Worm (Caenorhabditis elegans) whole organism, L2 larva: ENCODE results near the gene phdh-1.
A peak's percentile ranks its signal among the peaks of the same experiment; 100 is the strongest.

Experiments used
- C34F6.9 ChIP-seq: fragments of 150-350 bp; optimal IDR thresholded peaks from 2 replicates; lab custom pipeline; 2014; ENCODE audit warnings: missing biosample characterization, missing genetic modification characterization
- F13H6.1 ChIP-seq: sonication (generic microtip); optimal IDR thresholded peaks from 2 replicates; lab custom pipeline; 2016; ENCODE audit warnings: missing genetic modification characterization, missing compliant biosample characterization
- R02D3.7 ChIP-seq: fragments of 150-350 bp; optimal IDR thresholded peaks from 2 replicates; lab custom pipeline; 2014; ENCODE audit warnings: missing biosample characterization, missing genetic modification characterization
- Y55F3AM.14 ChIP-seq: fragments of 200-800 bp; sonication (Bioruptor generic); optimal IDR thresholded peaks from 2 replicates; lab custom pipeline; 2018; ENCODE audit warnings: mild to moderate bottlenecking, missing genetic modification characterization, missing compliant biosample characterization
- ZK546.5 ChIP-seq: sonication (generic microtip); optimal IDR thresholded peaks from 2 replicates; lab custom pipeline; 2017; ENCODE audit warnings: missing biosample characterization, missing genetic modification characterization
- aly-2 ChIP-seq: fragments of 150-350 bp; optimal IDR thresholded peaks from 2 replicates; lab custom pipeline; 2014; ENCODE audit warnings: missing biosample characterization, missing genetic modification characterization
- ama-1 ChIP-seq: fragments of 150-350 bp; optimal IDR thresholded peaks from 2 replicates; lab custom pipeline; 2018; ENCODE audit warnings: inconsistent platforms
- blmp-1 ChIP-seq: sonication (generic microtip); optimal IDR thresholded peaks from 2 replicates; lab custom pipeline; 2017; ENCODE audit warnings: missing genetic modification characterization, mild to moderate bottlenecking, missing compliant biosample characterization, antibody characterized with exemption, moderate library complexity; ENCODE audit not compliant: insufficient read depth
- ceh-16 ChIP-seq: fragments of 150-350 bp; optimal IDR thresholded peaks from 2 replicates; lab custom pipeline; 2014; ENCODE audit warnings: missing biosample characterization, missing genetic modification characterization
- ceh-82 ChIP-seq: fragments of 150-350 bp; optimal IDR thresholded peaks from 2 replicates; lab custom pipeline; 2014; ENCODE audit warnings: missing biosample characterization, missing genetic modification characterization
- crh-2 ChIP-seq: sonication (generic microtip); optimal IDR thresholded peaks from 2 replicates; lab custom pipeline; 2017; ENCODE audit warnings: missing biosample characterization, missing genetic modification characterization
- dmd-4 ChIP-seq: sonication (generic microtip); optimal IDR thresholded peaks from 2 replicates; lab custom pipeline; 2017; ENCODE audit warnings: missing biosample characterization, missing genetic modification characterization
- egl-27 ChIP-seq: sonication (generic microtip); optimal IDR thresholded peaks from 3 replicates; lab custom pipeline; 2017; ENCODE audit warnings: missing biosample characterization, missing genetic modification reagents, missing genetic modification characterization
- elt-1 ChIP-seq: fragments of 150-350 bp; optimal IDR thresholded peaks from 2 replicates; lab custom pipeline; 2014; ENCODE audit warnings: missing biosample characterization, missing genetic modification characterization
- elt-3 ChIP-seq: sonication (generic microtip); optimal IDR thresholded peaks from 2 replicates; lab custom pipeline; 2017; ENCODE audit warnings: missing biosample characterization, missing genetic modification characterization
- fos-1 ChIP-seq: fragments of 150-350 bp; optimal IDR thresholded peaks from 2 replicates; lab custom pipeline; 2014; ENCODE audit warnings: missing biosample characterization, missing genetic modification characterization
- gmeb-1 ChIP-seq: fragments of 150-350 bp; optimal IDR thresholded peaks from 2 replicates; lab custom pipeline; 2014; ENCODE audit warnings: missing biosample characterization, missing genetic modification characterization
- lin-11 ChIP-seq: fragments of 150-350 bp; sonication (generic microtip); optimal IDR thresholded peaks from 2 replicates; lab custom pipeline; 2014; ENCODE audit warnings: missing biosample characterization, missing genetic modification characterization, inconsistent platforms, mixed read lengths
- lin-13 ChIP-seq: fragments of 150-350 bp; optimal IDR thresholded peaks from 2 replicates; lab custom pipeline; 2014; ENCODE audit warnings: missing biosample characterization, missing genetic modification reagents, missing genetic modification characterization
- lin-39 ChIP-seq: fragments of 150-350 bp; optimal IDR thresholded peaks from 2 replicates; lab custom pipeline; 2014; ENCODE audit warnings: missing biosample characterization, missing genetic modification reagents, missing genetic modification characterization
- lsy-2 ChIP-seq, 2 experiments: fragments of 150-350 bp in 1 of 2; sonication (generic microtip) in 1 of 2; optimal IDR thresholded peaks; 2 replicates each; lab custom pipeline; 2014 to 2017; ENCODE audit warnings: missing biosample characterization in 2 of 2, missing genetic modification characterization in 2 of 2
- mab-5 ChIP-seq: fragments of 150-350 bp; optimal IDR thresholded peaks from 2 replicates; lab custom pipeline; 2014; ENCODE audit warnings: missing biosample characterization, missing genetic modification characterization
- mbf-1 ChIP-seq: sonication (generic microtip); optimal IDR thresholded peaks from 2 replicates; lab custom pipeline; 2017; ENCODE audit warnings: missing biosample characterization, missing genetic modification characterization
- mdl-1 ChIP-seq, 2 experiments: fragments of 150-350 bp in 1 of 2; sonication (generic microtip) in 1 of 2; optimal IDR thresholded peaks; 2 replicates each; lab custom pipeline; 2017; ENCODE audit warnings: missing biosample characterization in 2 of 2, missing genetic modification characterization in 2 of 2
- nhr-10 ChIP-seq: sonication (generic microtip); optimal IDR thresholded peaks from 2 replicates; lab custom pipeline; 2017; ENCODE audit warnings: missing biosample characterization, missing genetic modification characterization
- nhr-11 ChIP-seq: fragments of 150-350 bp; optimal IDR thresholded peaks from 2 replicates; lab custom pipeline; 2014; ENCODE audit warnings: missing biosample characterization, missing genetic modification characterization
- nhr-12 ChIP-seq: fragments of 150-350 bp; optimal IDR thresholded peaks from 2 replicates; lab custom pipeline; 2014; ENCODE audit warnings: missing biosample characterization, missing genetic modification characterization
- nhr-129 ChIP-seq: fragments of 150-350 bp; optimal IDR thresholded peaks from 2 replicates; lab custom pipeline; 2014; ENCODE audit warnings: missing biosample characterization, missing genetic modification characterization
- nhr-21 ChIP-seq: fragments of 150-350 bp; optimal IDR thresholded peaks from 2 replicates; lab custom pipeline; 2014; ENCODE audit warnings: missing biosample characterization, missing genetic modification characterization
- nhr-23 ChIP-seq: fragments of 150-350 bp; optimal IDR thresholded peaks from 2 replicates; lab custom pipeline; 2014; ENCODE audit warnings: missing biosample characterization, missing genetic modification reagents, missing genetic modification characterization
- nhr-237 ChIP-seq: fragments of 150-350 bp; optimal IDR thresholded peaks from 2 replicates; lab custom pipeline; 2014; ENCODE audit warnings: missing biosample characterization, missing genetic modification characterization
- nhr-25 ChIP-seq: fragments of 150-350 bp; sonication (generic microtip); optimal IDR thresholded peaks from 3 replicates; lab custom pipeline; 2014; ENCODE audit warnings: missing biosample characterization, missing genetic modification characterization
- nhr-77 ChIP-seq: fragments of 150-350 bp; optimal IDR thresholded peaks from 2 replicates; lab custom pipeline; 2014; ENCODE audit warnings: missing biosample characterization, missing genetic modification characterization
- peb-1 ChIP-seq: fragments of 150-350 bp; optimal IDR thresholded peaks from 2 replicates; lab custom pipeline; 2014; ENCODE audit warnings: missing biosample characterization, missing genetic modification characterization
- sem-4 ChIP-seq: fragments of 150-350 bp; optimal IDR thresholded peaks from 2 replicates; lab custom pipeline; 2014; ENCODE audit warnings: missing biosample characterization, missing genetic modification reagents, missing genetic modification characterization
- skn-1 ChIP-seq: sonication (generic microtip); optimal IDR thresholded peaks from 2 replicates; lab custom pipeline; 2017; ENCODE audit warnings: missing biosample characterization, missing genetic modification characterization
- sma-3 ChIP-seq: sonication (generic microtip); optimal IDR thresholded peaks from 2 replicates; lab custom pipeline; 2016; ENCODE audit warnings: missing genetic modification reagents, missing genetic modification characterization, missing compliant biosample characterization
- sma-9 ChIP-seq, 2 experiments: fragments of 150-350 bp in 1 of 2; sonication (generic microtip) in 1 of 2; optimal IDR thresholded peaks; 2 replicates each; lab custom pipeline; 2014 to 2016; ENCODE audit warnings: missing genetic modification characterization in 2 of 2, mild to moderate bottlenecking in 1 of 2, missing biosample characterization in 1 of 2, missing compliant biosample characterization in 1 of 2, missing genetic modification reagents in 1 of 2, moderate library complexity in 1 of 2
- unc-55 ChIP-seq: fragments of 150-350 bp; sonication (generic microtip); optimal IDR thresholded peaks from 3 replicates; lab custom pipeline; 2014; ENCODE audit warnings: missing biosample characterization, missing genetic modification reagents, missing genetic modification characterization
- unc-62 ChIP-seq: fragments of 150-350 bp; optimal IDR thresholded peaks from 2 replicates; lab custom pipeline; 2014; ENCODE audit warnings: missing biosample characterization, missing genetic modification reagents, missing genetic modification characterization
- zag-1 ChIP-seq: fragments of 150-350 bp; optimal IDR thresholded peaks from 2 replicates; lab custom pipeline; 2014; ENCODE audit warnings: missing biosample characterization, missing genetic modification characterization
- ztf-1 ChIP-seq: fragments of 200-800 bp; sonication (Bioruptor generic); conservative IDR thresholded peaks from 2 replicates; pipeline ENCODE4 v1.3.6; 2022; ENCODE audit warnings: missing genetic modification characterization, missing compliant biosample characterization
- ztf-11 ChIP-seq: sonication (generic microtip); optimal IDR thresholded peaks from 2 replicates; lab custom pipeline; 2017; ENCODE audit warnings: missing biosample characterization, missing genetic modification characterization
- ztf-4 ChIP-seq: fragments of 150-350 bp; optimal IDR thresholded peaks from 2 replicates; lab custom pipeline; 2014; ENCODE audit warnings: missing biosample characterization, missing genetic modification characterization

The phdh-1 gene

ce11 chrII:13609655-13610054 is 28.6 kb downstream of the phdh-1 start, which contains the start of gene gst-20:
Gene gst-20 (minus strand): TSS chrII:13609824.
- no peak for TF ChIP-seq nhr-11 (tag; lab: Kevin White, UChicago)
- TF ChIP-seq egl-27, result no peak
- TF ChIP-seq dmd-4 (tag; lab: Kevin White, UChicago), result no peak
- TF ChIP-seq crh-2 (tag; lab: Kevin White, UChicago), result peak; percentile 78
- TF ChIP-seq sma-9 (GFP tag; optimal IDR thresholded peaks at IDR 0.05; lab: Kevin White, UChicago), result peak; percentile 91
- TF ChIP-seq sma-9 (tag; optimal IDR thresholded peaks at IDR 0.05; lab: Kevin White, UChicago), result no peak
- no peak for TF ChIP-seq mbf-1 (tag; lab: Kevin White, UChicago)
- TF ChIP-seq skn-1 (tag; lab: Kevin White, UChicago), result peak; percentile 36
- TF ChIP-seq nhr-25 (tag; lab: Kevin White, UChicago), result peak; percentile 76
- peak; percentile 35 for TF ChIP-seq fos-1 (tag; lab: Kevin White, UChicago)
- TF ChIP-seq ztf-4 (tag; lab: Kevin White, UChicago), result no peak
- TF ChIP-seq R02D3.7 (tag; lab: Kevin White, UChicago), result no peak
- no peak for TF ChIP-seq sem-4 (tag; lab: Kevin White, UChicago)
- TF ChIP-seq blmp-1 (tag; lab: Kevin White, UChicago), result peak; percentile 62
- no peak for TF ChIP-seq aly-2
- TF ChIP-seq unc-55 (GFP tag; lab: Kevin White, UChicago), result no peak
- no peak for TF ChIP-seq lin-11
- TF ChIP-seq sma-3 (GFP tag; lab: Kevin White, UChicago), result peak; percentile 73
- TF ChIP-seq mab-5 (tag; lab: Kevin White, UChicago), result no peak
- no peak for TF ChIP-seq ztf-11 (tag; lab: Kevin White, UChicago)
- peak; percentile 21 for TF ChIP-seq gmeb-1 (tag; lab: Kevin White, UChicago)
- no peak for TF ChIP-seq ceh-16
- TF ChIP-seq mdl-1 (tag; optimal IDR thresholded peaks at IDR 0.05; lab: Kevin White, UChicago), result peak; percentile 35 to 76
- TF ChIP-seq nhr-237 (tag; lab: Kevin White, UChicago), result no peak
- TF ChIP-seq nhr-129 (tag; lab: Kevin White, UChicago), result peak; percentile 6
- peak; percentile 68 for TF ChIP-seq nhr-21 (tag; lab: Kevin White, UChicago)
- peak; percentile 50 for TF ChIP-seq F13H6.1 (tag; lab: Kevin White, UChicago)
- no peak for TF ChIP-seq ama-1
- TF ChIP-seq nhr-12 (tag; lab: Kevin White, UChicago), result no peak
- TF ChIP-seq Y55F3AM.14 (GFP tag; lab: Kevin White, UChicago), result no peak
- TF ChIP-seq, all 48 proteins: peak for 12

- no peak for TF ChIP-seq lin-11
- TF ChIP-seq blmp-1 (tag; lab: Kevin White, UChicago), result no peak
- no peak for TF ChIP-seq ceh-16
- no peak for TF ChIP-seq sma-3 (GFP tag; lab: Kevin White, UChicago)
- no peak for TF ChIP-seq lsy-2 (tag; optimal IDR thresholded peaks at IDR 0.05; lab: Kevin White, UChicago)
- TF ChIP-seq nhr-25 (tag; lab: Kevin White, UChicago), result no peak
- TF ChIP-seq nhr-21 (tag; lab: Kevin White, UChicago), result no peak
- no peak for TF ChIP-seq gmeb-1 (tag; lab: Kevin White, UChicago)
- no peak for TF ChIP-seq ztf-1 (GFP tag; lab: Robert Waterston, UW)
- no peak for TF ChIP-seq unc-62 (GFP tag; lab: Kevin White, UChicago)
- no peak for TF ChIP-seq nhr-11 (tag; lab: Kevin White, UChicago)
- no peak for TF ChIP-seq ztf-4 (tag; lab: Kevin White, UChicago)
- TF ChIP-seq nhr-129 (tag; lab: Kevin White, UChicago), result no peak
- TF ChIP-seq elt-1, result no peak
These were observed 37.4 kb downstream of the phdh-1 start, which contains the start of gene csp-1 for ce11 chrII:13600904-13601303. Gene csp-1 (plus strand): TSS chrII:13601204.

ce11 chrII:13596505-13596977 is 41.7 kb downstream of the phdh-1 start, which contains the start of the genes fbxc-23 and csc-1:
Gene fbxc-23 (minus strand): TSS chrII:13596555.
Gene csc-1 (plus strand): TSS chrII:13596955.
- no peak for TF ChIP-seq ztf-1 (GFP tag; lab: Robert Waterston, UW)
- peak; percentile 15 for TF ChIP-seq nhr-21 (tag; lab: Kevin White, UChicago)
- no peak for TF ChIP-seq sem-4 (tag; lab: Kevin White, UChicago)
- TF ChIP-seq ztf-11 (tag; lab: Kevin White, UChicago), result no peak
- no peak for TF ChIP-seq nhr-10 (tag; lab: Kevin White, UChicago)
- TF ChIP-seq sma-9 (GFP tag; optimal IDR thresholded peaks at IDR 0.05; lab: Kevin White, UChicago), result no peak
- TF ChIP-seq sma-9 (tag; optimal IDR thresholded peaks at IDR 0.05; lab: Kevin White, UChicago), result no peak
- no peak for TF ChIP-seq skn-1 (tag; lab: Kevin White, UChicago)
- peak; percentile 49 for TF ChIP-seq lin-13 (GFP tag; lab: Kevin White, UChicago)
- TF ChIP-seq aly-2, result no peak
- no peak for TF ChIP-seq zag-1
- TF ChIP-seq unc-62 (GFP tag; lab: Kevin White, UChicago), result no peak
- peak; percentile 90 for TF ChIP-seq gmeb-1 (tag; lab: Kevin White, UChicago)
- TF ChIP-seq F13H6.1 (tag; lab: Kevin White, UChicago), result peak; percentile 10
- no peak for TF ChIP-seq blmp-1 (tag; lab: Kevin White, UChicago)
- TF ChIP-seq egl-27, result no peak
- TF ChIP-seq ZK546.5 (tag; lab: Kevin White, UChicago), result no peak
- TF ChIP-seq ceh-82 (tag; lab: Kevin White, UChicago), result no peak
- no peak for TF ChIP-seq nhr-23 (tag; lab: Kevin White, UChicago)
- no peak for TF ChIP-seq peb-1 (tag; lab: Kevin White, UChicago)
- TF ChIP-seq mab-5 (tag; lab: Kevin White, UChicago), result no peak
- no peak for TF ChIP-seq nhr-11 (tag; lab: Kevin White, UChicago)
- TF ChIP-seq Y55F3AM.14 (GFP tag; lab: Kevin White, UChicago), result no peak
- no peak for TF ChIP-seq nhr-77 (tag; lab: Kevin White, UChicago)
- TF ChIP-seq mdl-1 (tag; optimal IDR thresholded peaks at IDR 0.05; lab: Kevin White, UChicago), result no peak
- TF ChIP-seq lin-11, result peak; percentile 51
- peak; percentile 60 for TF ChIP-seq unc-55 (GFP tag; lab: Kevin White, UChicago)
- TF ChIP-seq C34F6.9 (tag; lab: Kevin White, UChicago), result peak; percentile 70
- no peak for TF ChIP-seq lin-39 (tag; lab: Kevin White, UChicago)
- no peak for TF ChIP-seq elt-3 (tag; lab: Kevin White, UChicago)
- no peak for TF ChIP-seq dmd-4 (tag; lab: Kevin White, UChicago)
- TF ChIP-seq nhr-12 (tag; lab: Kevin White, UChicago), result no peak
